Worm (Caenorhabditis elegans) whole organism, early embryonic: ENCODE results near the gene gst-18.

Experiments
- F13C5.2 ChIP-seq: sonication (generic microtip); optimal IDR thresholded peaks from 2 replicates; lab custom pipeline; 2017; ENCODE audit warnings: mild to moderate bottlenecking, missing genetic modification characterization, inconsistent platforms, missing compliant biosample characterization
- aly-1 ChIP-seq: sonication (generic microtip); optimal IDR thresholded peaks from 2 replicates; lab custom pipeline; 2016; ENCODE audit warnings: missing genetic modification characterization, missing compliant biosample characterization
- ama-1 ChIP-seq: fragments of 150-350 bp; optimal IDR thresholded peaks from 2 replicates; lab custom pipeline; 2014
- ceh-13 ChIP-seq: fragments of 200-800 bp; sonication (Bioruptor generic); optimal IDR thresholded peaks from 2 replicates; lab custom pipeline; 2018; ENCODE audit warnings: mild to moderate bottlenecking, missing genetic modification characterization, missing compliant biosample characterization
- ets-7 ChIP-seq: sonication (generic microtip); optimal IDR thresholded peaks from 2 replicates; lab custom pipeline; 2016; ENCODE audit warnings: missing genotype, missing genetic modification characterization, missing compliant biosample characterization
- hmbx-1 ChIP-seq: sonication (generic microtip); optimal IDR thresholded peaks from 2 replicates; lab custom pipeline; 2016; ENCODE audit warnings: mild to moderate bottlenecking, missing genetic modification characterization, missing compliant biosample characterization

- no peak for TF ChIP-seq ama-1
- TF ChIP-seq aly-1 = no peak
- TF ChIP-seq ceh-13 (GFP tag; lab: Kevin White, UChicago) = no peak
- TF ChIP-seq ets-7 (tag; lab: Kevin White, UChicago) = no peak
- TF ChIP-seq F13C5.2 (tag; lab: Kevin White, UChicago) = no peak
- TF ChIP-seq hmbx-1 (tag; lab: Kevin White, UChicago) = no peak
Observed at ce11 chrII:13668844-13669441, 38.3 kb upstream of the gst-18 start, which contains the start of gene C31C9.7.
